Worm (Caenorhabditis elegans) whole organism, L2 larva: ENCODE measurements around the gene D2007.1.

Source experiments
- ZK546.5 ChIP-seq: sonication (generic microtip); optimal IDR thresholded peaks from 2 replicates; lab custom pipeline; 2017; ENCODE audit warnings: missing biosample characterization, missing genetic modification characterization
- aly-2 ChIP-seq: fragments of 150-350 bp; optimal IDR thresholded peaks from 2 replicates; lab custom pipeline; 2014; ENCODE audit warnings: missing biosample characterization, missing genetic modification characterization
- lin-11 ChIP-seq: fragments of 150-350 bp; sonication (generic microtip); optimal IDR thresholded peaks from 2 replicates; lab custom pipeline; 2014; ENCODE audit warnings: missing biosample characterization, missing genetic modification characterization, inconsistent platforms, mixed read lengths
- lin-13 ChIP-seq: fragments of 150-350 bp; optimal IDR thresholded peaks from 2 replicates; lab custom pipeline; 2014; ENCODE audit warnings: missing biosample characterization, missing genetic modification reagents, missing genetic modification characterization
- skn-1 ChIP-seq: sonication (generic microtip); optimal IDR thresholded peaks from 2 replicates; lab custom pipeline; 2017; ENCODE audit warnings: missing biosample characterization, missing genetic modification characterization
- unc-39 ChIP-seq: fragments of 150-350 bp; optimal IDR thresholded peaks from 2 replicates; lab custom pipeline; 2014; ENCODE audit warnings: missing biosample characterization, missing genetic modification characterization

DNA sequence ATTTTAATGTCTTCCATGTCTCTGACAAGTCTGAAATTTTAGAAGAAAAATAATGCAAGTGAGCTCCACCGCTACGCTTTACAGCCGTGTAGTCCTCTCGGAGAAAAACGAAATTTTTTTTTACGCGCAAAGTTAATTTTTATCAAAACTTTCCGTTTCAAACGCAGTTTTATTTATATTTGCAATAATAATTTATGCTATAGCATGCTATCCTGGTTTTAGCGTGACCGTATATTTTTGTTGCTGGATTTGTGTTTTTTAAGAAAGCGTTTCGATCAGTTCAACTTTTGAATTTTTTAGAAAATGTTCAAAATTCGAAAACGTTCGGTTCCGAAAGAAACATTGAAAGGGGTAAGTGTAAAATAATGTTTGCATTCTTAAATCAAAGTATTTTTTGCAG lies 36.4 kb downstream of the D2007.1 start, which contains the start of gene C50C3.1:
- TF ChIP-seq skn-1 (tag; lab: Kevin White, UChicago) (no peak), lin-13 (no peak), unc-39 (tag; lab: Kevin White, UChicago) (no peak), aly-2 (no peak), ZK546.5 (tag; lab: Kevin White, UChicago) (no peak), lin-11 (tag; lab: Kevin White, UChicago) (no peak)
